Worm (Caenorhabditis elegans): ENCODE measurements around the gene ZK632.4.

DNA sequence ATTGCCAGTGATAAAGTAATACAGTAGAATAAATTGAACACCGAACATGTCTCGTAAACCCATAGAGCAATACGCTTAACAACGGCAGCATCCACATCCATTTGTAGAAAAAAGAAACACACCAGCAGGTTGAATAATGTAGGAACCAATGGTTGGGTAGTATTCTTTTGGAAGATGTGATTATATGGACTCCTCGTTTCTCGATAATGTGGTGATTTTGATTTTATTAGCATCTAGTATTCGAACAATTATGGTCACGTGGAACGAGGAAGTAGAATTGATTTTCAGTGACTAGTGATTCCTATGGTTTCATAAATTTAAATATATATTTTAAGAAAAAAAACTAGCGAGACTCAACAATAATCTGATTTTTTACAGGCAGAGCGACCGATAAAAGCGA, 10.8 kb downstream of the ZK632.4 start, which contains the start of gene srxa-10:
- TF ChIP-seq aha-1 (tag; optimal IDR thresholded peaks at IDR 0.05) (no peak), fkh-10 (GFP tag; optimal IDR thresholded peaks at IDR 0.05) (no peak), mdl-1 (tag; optimal IDR thresholded peaks at IDR 0.05) (no peak)

Data from whole organism, L1 larva.